Worm (Caenorhabditis elegans): ENCODE measurements around the gene pqn-29.
A peak's percentile ranks its signal among the peaks of the same experiment; 100 is the strongest.

The pqn-29 gene

ce11 chrIII:4646246-4646645, at the start of gene pqn-29:
pqn-29 (minus strand) TSS chrIII:4646346.
- TF ChIP-seq sea-1 (GFP tag; conservative IDR thresholded peaks at IDR 0.05) (no peak), B0310.2 (tag; optimal IDR thresholded peaks at IDR 0.05) (no peak), scrt-1 (GFP tag; IDR thresholded peaks at IDR 0.05) (no peak), hmg-4 (GFP tag; optimal IDR thresholded peaks at IDR 0.05) (no peak), ama-1 (optimal IDR thresholded peaks at IDR 0.05) (no peak), flt-1 (GFP tag; IDR thresholded peaks at IDR 0.05) (no peak), ceh-36 (tag; optimal IDR thresholded peaks at IDR 0.05) (no peak), hnd-1 (tag; optimal IDR thresholded peaks at IDR 0.05) (no peak), pes-1 (GFP tag; IDR thresholded peaks at IDR 0.05) (no peak), aly-1 (tag; optimal IDR thresholded peaks at IDR 0.05) (no peak), hmbx-1 (tag; optimal IDR thresholded peaks at IDR 0.05) (no peak), ets-7 (tag; optimal IDR thresholded peaks at IDR 0.05) (no peak), F13C5.2 (tag; optimal IDR thresholded peaks at IDR 0.05) (no peak), ceh-13 (GFP tag; optimal IDR thresholded peaks at IDR 0.05) (no peak)

- no peak for TF ChIP-seq tbx-11 (GFP tag; IDR thresholded peaks at IDR 0.05)
- no peak for TF ChIP-seq F13C5.2 (tag; optimal IDR thresholded peaks at IDR 0.05)
- no peak for TF ChIP-seq ama-1 (optimal IDR thresholded peaks at IDR 0.05)
Measured at ce11 chrIII:4695057-4695456, 48.9 kb upstream of the pqn-29 start, which contains the start of gene T04A8.7. T04A8.7 (plus strand) TSS chrIII:4695357.

ce11 chrIII:4693695-4694094, 47.5 kb upstream of the pqn-29 start, which contains the start of gene T04A8.8:
T04A8.8 (plus strand) TSS chrIII:4693995.
- no peak for TF ChIP-seq hnd-1 (tag; optimal IDR thresholded peaks at IDR 0.05)
- no peak for TF ChIP-seq hmbx-1 (tag; optimal IDR thresholded peaks at IDR 0.05)
- no peak for TF ChIP-seq B0310.2 (tag; optimal IDR thresholded peaks at IDR 0.05)
- no peak for TF ChIP-seq ets-7 (tag; optimal IDR thresholded peaks at IDR 0.05)
- TF ChIP-seq ceh-13 (GFP tag; optimal IDR thresholded peaks at IDR 0.05) = no peak
- TF ChIP-seq ceh-36 (tag; optimal IDR thresholded peaks at IDR 0.05) = no peak
- TF ChIP-seq tbx-37 (GFP tag; conservative IDR thresholded peaks at IDR 0.05) = no peak
- no peak for TF ChIP-seq flt-1 (GFP tag; IDR thresholded peaks at IDR 0.05)
- no peak for TF ChIP-seq hmg-4 (GFP tag; optimal IDR thresholded peaks at IDR 0.05)
- TF ChIP-seq tra-4 (tag; optimal IDR thresholded peaks at IDR 0.05) = no peak
- TF ChIP-seq ama-1 (optimal IDR thresholded peaks at IDR 0.05) = no peak
- no peak for TF ChIP-seq tbx-11 (GFP tag; IDR thresholded peaks at IDR 0.05)
- TF ChIP-seq aly-1 (tag; optimal IDR thresholded peaks at IDR 0.05) = no peak
- no peak for TF ChIP-seq sea-1 (GFP tag; conservative IDR thresholded peaks at IDR 0.05)
- TF ChIP-seq pes-1 (GFP tag; IDR thresholded peaks at IDR 0.05) = no peak
- no peak for TF ChIP-seq scrt-1 (GFP tag; IDR thresholded peaks at IDR 0.05)
- TF ChIP-seq F13C5.2 (tag; optimal IDR thresholded peaks at IDR 0.05) = no peak

- TF ChIP-seq tra-4 (tag; optimal IDR thresholded peaks at IDR 0.05) (no peak), hmbx-1 (tag; optimal IDR thresholded peaks at IDR 0.05) (no peak), tbx-37 (GFP tag; conservative IDR thresholded peaks at IDR 0.05) (peak; percentile 38; the same call in 1 of the 2 replicates), ceh-13 (GFP tag; optimal IDR thresholded peaks at IDR 0.05) (no peak), scrt-1 (GFP tag; IDR thresholded peaks at IDR 0.05) (peak; percentile 34; the same call in 1 of the 2 replicates), sea-1 (GFP tag; conservative IDR thresholded peaks at IDR 0.05) (0 out of 2 replicates have a peak, but pooled peaks have one; percentile 5), F13C5.2 (tag; optimal IDR thresholded peaks at IDR 0.05) (peak; percentile 60), hmg-4 (GFP tag; optimal IDR thresholded peaks at IDR 0.05) (no peak), flt-1 (GFP tag; IDR thresholded peaks at IDR 0.05) (no peak)
Measured at ce11 chrIII:4693281-4693680, 47.1 kb upstream of the pqn-29 start, which contains the start of gene nifk-1. nifk-1 (minus strand) TSS chrIII:4693307.

- peak; percentile 84 for TF ChIP-seq ceh-36 (tag; optimal IDR thresholded peaks at IDR 0.05)
- TF ChIP-seq ama-1 (optimal IDR thresholded peaks at IDR 0.05) = no peak
- TF ChIP-seq hmg-4 (GFP tag; optimal IDR thresholded peaks at IDR 0.05) = peak; percentile 91
- TF ChIP-seq hmbx-1 (tag; optimal IDR thresholded peaks at IDR 0.05) = peak; percentile 44
- peak; percentile 80 for TF ChIP-seq ceh-13 (GFP tag; optimal IDR thresholded peaks at IDR 0.05)
- peak; percentile 76 for TF ChIP-seq flt-1 (GFP tag; IDR thresholded peaks at IDR 0.05)
- TF ChIP-seq tra-4 (tag; optimal IDR thresholded peaks at IDR 0.05) = peak; percentile 76
- TF ChIP-seq scrt-1 (GFP tag; IDR thresholded peaks at IDR 0.05) = peak; percentile 88
- TF ChIP-seq aly-1 (tag; optimal IDR thresholded peaks at IDR 0.05) = peak; percentile 13
- no peak for TF ChIP-seq pes-1 (GFP tag; IDR thresholded peaks at IDR 0.05)
- TF ChIP-seq sea-1 (GFP tag; conservative IDR thresholded peaks at IDR 0.05) = no peak; the same call in 1 of the 2 replicates
- TF ChIP-seq tbx-37 (GFP tag; conservative IDR thresholded peaks at IDR 0.05) = peak; percentile 76
- TF ChIP-seq tbx-11 (GFP tag; IDR thresholded peaks at IDR 0.05) = peak; percentile 83
- TF ChIP-seq ets-7 (tag; optimal IDR thresholded peaks at IDR 0.05) = peak; percentile 32
- TF ChIP-seq F13C5.2 (tag; optimal IDR thresholded peaks at IDR 0.05) = peak; percentile 41
- peak; percentile 69 for TF ChIP-seq B0310.2 (tag; optimal IDR thresholded peaks at IDR 0.05)
- TF ChIP-seq hnd-1 (tag; optimal IDR thresholded peaks at IDR 0.05) = peak; percentile 64
Measured at ce11 chrIII:4689595-4689994, 43.4 kb upstream of the pqn-29 start.

- TF ChIP-seq ama-1 (optimal IDR thresholded peaks at IDR 0.05) (no peak), hmbx-1 (tag; optimal IDR thresholded peaks at IDR 0.05) (no peak), F13C5.2 (tag; optimal IDR thresholded peaks at IDR 0.05) (no peak), B0310.2 (tag; optimal IDR thresholded peaks at IDR 0.05) (no peak), sea-1 (GFP tag; conservative IDR thresholded peaks at IDR 0.05) (no peak), tra-4 (tag; optimal IDR thresholded peaks at IDR 0.05) (no peak), ceh-13 (GFP tag; optimal IDR thresholded peaks at IDR 0.05) (no peak), ets-7 (tag; optimal IDR thresholded peaks at IDR 0.05) (no peak), flt-1 (GFP tag; IDR thresholded peaks at IDR 0.05) (no peak), tbx-11 (GFP tag; IDR thresholded peaks at IDR 0.05) (no peak), ceh-36 (tag; optimal IDR thresholded peaks at IDR 0.05) (no peak), scrt-1 (GFP tag; IDR thresholded peaks at IDR 0.05) (no peak), hnd-1 (tag; optimal IDR thresholded peaks at IDR 0.05) (no peak)
Measured at ce11 chrIII:4688965-4689364, 42.8 kb upstream of the pqn-29 start, which contains the start of gene ppat-1. ppat-1 (plus strand) TSS chrIII:4689280.

ce11 chrIII:4688356-4688755, 42.2 kb upstream of the pqn-29 start, which contains the start of gene tag-243:
tag-243 (minus strand) TSS chrIII:4688456.
- no peak for TF ChIP-seq hmg-4 (GFP tag; optimal IDR thresholded peaks at IDR 0.05)
- TF ChIP-seq ceh-13 (GFP tag; optimal IDR thresholded peaks at IDR 0.05) = no peak
- no peak for TF ChIP-seq hnd-1 (tag; optimal IDR thresholded peaks at IDR 0.05)
- TF ChIP-seq aly-1 (tag; optimal IDR thresholded peaks at IDR 0.05) = no peak
- no peak for TF ChIP-seq scrt-1 (GFP tag; IDR thresholded peaks at IDR 0.05)
- no peak for TF ChIP-seq ama-1 (optimal IDR thresholded peaks at IDR 0.05)
- TF ChIP-seq tra-4 (tag; optimal IDR thresholded peaks at IDR 0.05) = no peak
- no peak for TF ChIP-seq ets-7 (tag; optimal IDR thresholded peaks at IDR 0.05)
- no peak for TF ChIP-seq sea-1 (GFP tag; conservative IDR thresholded peaks at IDR 0.05)
- TF ChIP-seq tbx-11 (GFP tag; IDR thresholded peaks at IDR 0.05) = no peak
- no peak for TF ChIP-seq tbx-37 (GFP tag; conservative IDR thresholded peaks at IDR 0.05)
- no peak for TF ChIP-seq ceh-36 (tag; optimal IDR thresholded peaks at IDR 0.05)
- no peak for TF ChIP-seq hmbx-1 (tag; optimal IDR thresholded peaks at IDR 0.05)
- no peak for TF ChIP-seq F13C5.2 (tag; optimal IDR thresholded peaks at IDR 0.05)
- no peak for TF ChIP-seq B0310.2 (tag; optimal IDR thresholded peaks at IDR 0.05)
- no peak for TF ChIP-seq flt-1 (GFP tag; IDR thresholded peaks at IDR 0.05)
- no peak for TF ChIP-seq pes-1 (GFP tag; IDR thresholded peaks at IDR 0.05)

All from whole organism, early embryonic.